Fruit fly (Drosophila melanogaster) whole organism, embryonic: Measurements from ENCODE around the gene mtsh.
A peak's percentile ranks its signal among the peaks of the same experiment; 100 is the strongest.

ENCODE experiments used
- Abd-B ChIP-seq: fragments of 200-800 bp; sonication (Bioruptor generic); optimal IDR thresholded peaks from 2 replicates; lab custom pipeline; 2018; ENCODE audit warnings: missing biosample characterization, mild to moderate bottlenecking, missing genetic modification characterization, moderate library complexity
- Adf1 ChIP-seq: fragments of 200-800 bp; sonication (Bioruptor generic); IDR thresholded peaks from 2 replicates; pipeline ENCODE4 v1.3.6; 2022; ENCODE audit warnings: missing biosample characterization, missing genetic modification characterization
- Atf-2 ChIP-seq: fragments of 200-800 bp; sonication (Bioruptor generic); optimal IDR thresholded peaks from 2 replicates; lab custom pipeline; 2016; ENCODE audit warnings: missing biosample characterization, missing genetic modification characterization
- CG1024 ChIP-seq: fragments of 200-800 bp; sonication (Bioruptor generic); IDR thresholded peaks from 2 replicates; pipeline ENCODE4 v1.3.6; 2022; ENCODE audit warnings: missing biosample characterization, missing genetic modification characterization
- CG10565 ChIP-seq: fragments of 200-800 bp; sonication (Bioruptor generic); optimal IDR thresholded peaks from 3 replicates; lab custom pipeline; 2016; ENCODE audit warnings: missing biosample characterization, mild to moderate bottlenecking, missing genetic modification characterization
- CG11696 ChIP-seq: fragments of 200-800 bp; sonication (Bioruptor generic); IDR thresholded peaks from 2 replicates; pipeline ENCODE4 v1.3.6; 2022; ENCODE audit warnings: missing biosample characterization, missing genetic modification characterization
- CG12071 ChIP-seq: fragments of 200-800 bp; sonication (Bioruptor generic); optimal IDR thresholded peaks from 3 replicates; lab custom pipeline; 2018; ENCODE audit warnings: missing biosample characterization, mild to moderate bottlenecking, missing genetic modification characterization
- CG12659 ChIP-seq: fragments of 200-800 bp; sonication (Bioruptor generic); optimal IDR thresholded peaks from 3 replicates; lab custom pipeline; 2017; ENCODE audit warnings: mild to moderate bottlenecking, missing biosample characterization, missing genetic modification reagents, missing genetic modification characterization
- CG12942 ChIP-seq: fragments of 200-800 bp; sonication (Bioruptor generic); optimal IDR thresholded peaks from 3 replicates; lab custom pipeline; 2016; ENCODE audit warnings: missing biosample characterization, missing genetic modification characterization
- CG1792 ChIP-seq: fragments of 200-800 bp; sonication (Bioruptor generic); optimal IDR thresholded peaks from 2 replicates; lab custom pipeline; 2016; ENCODE audit warnings: missing biosample characterization, missing genetic modification characterization
- CG18476 ChIP-seq: fragments of 200-800 bp; sonication (Bioruptor generic); optimal IDR thresholded peaks from 2 replicates; lab custom pipeline; 2016; ENCODE audit warnings: missing biosample characterization, mild to moderate bottlenecking, missing genetic modification characterization
- CG18764 ChIP-seq: fragments of 200-800 bp; sonication (Bioruptor generic); optimal IDR thresholded peaks from 3 replicates; lab custom pipeline; 2016; ENCODE audit warnings: missing biosample characterization, missing genetic modification characterization
- CG2678 ChIP-seq: fragments of 200-800 bp; sonication (Bioruptor generic); optimal IDR thresholded peaks from 3 replicates; lab custom pipeline; 2019; ENCODE audit warnings: missing biosample characterization, mild to moderate bottlenecking, missing genetic modification characterization, moderate library complexity
- CG30403 ChIP-seq: fragments of 200-800 bp; sonication (Bioruptor generic); optimal IDR thresholded peaks from 3 replicates; lab custom pipeline; 2016; ENCODE audit warnings: missing biosample characterization, missing genetic modification characterization
- CG31441 ChIP-seq: fragments of 200-800 bp; sonication (Bioruptor generic); IDR thresholded peaks from 2 replicates; pipeline ENCODE4 v1.3.6; 2022; ENCODE audit warnings: missing biosample characterization, missing genetic modification characterization
- CG32767 ChIP-seq: fragments of 200-800 bp; sonication (Bioruptor generic); IDR thresholded peaks from 2 replicates; pipeline ENCODE4 v1.3.6; 2022; ENCODE audit warnings: missing biosample characterization, missing genetic modification characterization
- CG3847 ChIP-seq: fragments of 200-800 bp; sonication (Bioruptor generic); IDR thresholded peaks from 2 replicates; pipeline ENCODE4 v1.3.6; 2022; ENCODE audit warnings: missing biosample characterization, missing genetic modification characterization
- CG4854 ChIP-seq: fragments of 200-800 bp; sonication (Bioruptor generic); optimal IDR thresholded peaks from 2 replicates; lab custom pipeline; 2016; ENCODE audit warnings: missing biosample characterization, missing genetic modification characterization, inconsistent platforms
- CG7928 ChIP-seq: fragments of 200-800 bp; sonication (Bioruptor generic); optimal IDR thresholded peaks from 2 replicates; lab custom pipeline; 2017; ENCODE audit warnings: missing biosample characterization, mild to moderate bottlenecking, missing genetic modification characterization
- CG8924 ChIP-seq: fragments of 200-800 bp; optimal IDR thresholded peaks from 3 replicates; lab custom pipeline; 2019; ENCODE audit warnings: missing biosample characterization, mild to moderate bottlenecking, missing genetic modification characterization, moderate library complexity
- CG9817 ChIP-seq: fragments of 200-800 bp; sonication (Bioruptor generic); optimal IDR thresholded peaks from 2 replicates; lab custom pipeline; 2018; ENCODE audit warnings: missing biosample characterization, mild to moderate bottlenecking, missing genetic modification characterization, moderate library complexity
- Dbx ChIP-seq: fragments of 200-800 bp; sonication (Bioruptor generic); IDR thresholded peaks from 3 replicates; pipeline ENCODE4 v1.3.6; 2022; ENCODE audit warnings: missing biosample characterization, missing genetic modification characterization
- Dll ChIP-seq: fragments of 200-800 bp; sonication (Bioruptor generic); IDR thresholded peaks from 4 replicates; pipeline ENCODE4 v1.3.6; 2022; ENCODE audit warnings: missing biosample characterization, missing genetic modification characterization; ENCODE audit not compliant: partially characterized antibody
- Dp ChIP-seq: fragments of 200-800 bp; sonication (Bioruptor generic); optimal IDR thresholded peaks from 2 replicates; lab custom pipeline; 2018; ENCODE audit warnings: missing biosample characterization, mild to moderate bottlenecking, missing genetic modification characterization, moderate library complexity
- H2.0 ChIP-seq: fragments of 200-800 bp; sonication (Bioruptor generic); IDR thresholded peaks from 2 replicates; pipeline ENCODE4 v1.3.6; 2022; ENCODE audit warnings: missing biosample characterization, missing genetic modification characterization
- HLH4C ChIP-seq: fragments of 200-800 bp; sonication (Bioruptor generic); IDR thresholded peaks from 3 replicates; pipeline ENCODE4 v1.3.6; 2022; ENCODE audit warnings: missing biosample characterization, missing genetic modification characterization; ENCODE audit not compliant: partially characterized antibody
- HLHmδ ChIP-seq: fragments of 200-800 bp; sonication (Bioruptor generic); optimal IDR thresholded peaks from 2 replicates; lab custom pipeline; 2018; ENCODE audit warnings: missing biosample characterization, mild to moderate bottlenecking, missing genetic modification characterization, moderate library complexity
- Hand ChIP-seq: fragments of 200-800 bp; sonication (Bioruptor generic); optimal IDR thresholded peaks from 2 replicates; lab custom pipeline; 2017; ENCODE audit warnings: mild to moderate bottlenecking, missing biosample characterization, missing genetic modification reagents, missing genetic modification characterization
- Mes4 ChIP-seq: fragments of 200-800 bp; sonication (Bioruptor generic); optimal IDR thresholded peaks from 2 replicates; lab custom pipeline; 2016; ENCODE audit warnings: missing biosample characterization, missing genetic modification characterization
- Mrtf ChIP-seq: fragments of 200-800 bp; sonication (Bioruptor generic); IDR thresholded peaks from 3 replicates; pipeline ENCODE4 v1.3.6; 2022; ENCODE audit warnings: missing biosample characterization, missing genetic modification characterization
- Myb ChIP-seq: fragments of 200-800 bp; sonication (Bioruptor generic); optimal IDR thresholded peaks from 2 replicates; lab custom pipeline; 2016; ENCODE audit warnings: missing biosample characterization, missing genetic modification characterization
- NFAT ChIP-seq: fragments of 200-800 bp; sonication (Bioruptor generic); IDR thresholded peaks from 2 replicates; pipeline ENCODE4 v1.3.6; 2022; ENCODE audit warnings: missing biosample characterization, missing genetic modification characterization
- Pdp1 ChIP-seq, 2 experiments: fragments of 200-800 bp; sonication (Bioruptor generic); optimal IDR thresholded peaks; 3 replicates each; lab custom pipeline; 2016; ENCODE audit warnings: missing biosample characterization in 2 of 2, missing genetic modification characterization in 2 of 2, mild to moderate bottlenecking in 1 of 2, moderate library complexity in 1 of 2
- Ptx1 ChIP-seq: fragments of 200-800 bp; sonication (Bioruptor generic); IDR thresholded peaks from 2 replicates; pipeline ENCODE4 v1.3.6; 2022; ENCODE audit warnings: missing biosample characterization, missing genetic modification characterization
- Scr ChIP-seq: fragments of 200-800 bp; sonication (Bioruptor generic); IDR thresholded peaks from 2 replicates; pipeline ENCODE4 v1.3.6; 2022; ENCODE audit warnings: missing biosample characterization, missing genetic modification characterization; ENCODE audit not compliant: partially characterized antibody
- Side ChIP-seq: fragments of 200-800 bp; sonication (Bioruptor generic); optimal IDR thresholded peaks from 2 replicates; lab custom pipeline; 2016; ENCODE audit warnings: missing biosample characterization, missing genetic modification characterization
- Six4 ChIP-seq: fragments of 200-800 bp; sonication (Bioruptor generic); optimal IDR thresholded peaks from 2 replicates; lab custom pipeline; 2016; ENCODE audit warnings: missing biosample characterization, missing genetic modification characterization
- Stat92E ChIP-seq, 3 experiments: fragments of >200 bp in 2 of 3; fragments of 200-800 bp in 1 of 3; sonication (Bioruptor generic) in 1 of 3; optimal IDR thresholded peaks; 2 replicates each; lab custom pipeline; 2017 to 2019; ENCODE audit warnings: missing biosample characterization in 3 of 3, missing genetic modification characterization in 3 of 3, mild to moderate bottlenecking in 1 of 3, moderate library complexity in 1 of 3
- al ChIP-seq: fragments of 200-800 bp; sonication (Bioruptor generic); IDR thresholded peaks from 2 replicates; pipeline ENCODE4 v1.3.6; 2022; ENCODE audit warnings: missing biosample characterization, missing genetic modification characterization
- cg ChIP-seq: fragments of 200-800 bp; sonication (Bioruptor generic); optimal IDR thresholded peaks from 3 replicates; lab custom pipeline; 2019; ENCODE audit warnings: missing biosample characterization, mild to moderate bottlenecking, missing genetic modification characterization, moderate library complexity
- corto ChIP-seq: fragments of 200-800 bp; sonication (Bioruptor generic); optimal IDR thresholded peaks from 2 replicates; lab custom pipeline; 2016; ENCODE audit warnings: missing biosample characterization, mild to moderate bottlenecking, missing genetic modification characterization, moderate library complexity
- gt ChIP-seq: fragments of 200-800 bp; sonication (Bioruptor generic); IDR thresholded peaks from 2 replicates; pipeline ENCODE4 v1.3.6; 2022; ENCODE audit warnings: missing biosample characterization, missing genetic modification characterization
- hb ChIP-seq: fragments of 200-800 bp; sonication (Bioruptor generic); IDR thresholded peaks from 3 replicates; pipeline ENCODE4 v1.3.6; 2022; ENCODE audit warnings: missing biosample characterization, missing genetic modification characterization; ENCODE audit not compliant: partially characterized antibody
- jigr1 ChIP-seq: fragments of 200-800 bp; sonication (Bioruptor generic); IDR thresholded peaks from 3 replicates; pipeline ENCODE4 v1.3.6; 2022; ENCODE audit warnings: missing biosample characterization, missing genetic modification characterization
- ro ChIP-seq: fragments of 200-800 bp; sonication (Bioruptor generic); IDR thresholded peaks from 2 replicates; pipeline ENCODE4 v1.3.6; 2022; ENCODE audit warnings: missing biosample characterization, missing genetic modification characterization
- salm ChIP-seq: fragments of 200-800 bp; sonication (Bioruptor generic); optimal IDR thresholded peaks from 2 replicates; lab custom pipeline; 2018; ENCODE audit warnings: missing biosample characterization, mild to moderate bottlenecking, missing genetic modification characterization
- schlank ChIP-seq: fragments of 200-800 bp; sonication (Bioruptor generic); optimal IDR thresholded peaks from 2 replicates; lab custom pipeline; 2018; ENCODE audit warnings: missing biosample characterization, mild to moderate bottlenecking, missing genetic modification characterization
- sens ChIP-seq: fragments of 200-800 bp; sonication (Bioruptor generic); peaks from one replicate; lab custom pipeline; 2016; ENCODE audit warnings: missing biosample characterization, missing genetic modification characterization
- trem ChIP-seq: fragments of 200-800 bp; optimal IDR thresholded peaks from 3 replicates; lab custom pipeline; 2019; ENCODE audit warnings: missing biosample characterization, mild to moderate bottlenecking, missing genetic modification characterization, moderate library complexity
- ttk ChIP-seq: fragments of 200-800 bp; sonication (Bioruptor generic); IDR thresholded peaks from 2 replicates; pipeline ENCODE4 v2.1.2; 2022; ENCODE audit warnings: missing biosample characterization, missing genetic modification characterization

mtsh gene

DNA sequence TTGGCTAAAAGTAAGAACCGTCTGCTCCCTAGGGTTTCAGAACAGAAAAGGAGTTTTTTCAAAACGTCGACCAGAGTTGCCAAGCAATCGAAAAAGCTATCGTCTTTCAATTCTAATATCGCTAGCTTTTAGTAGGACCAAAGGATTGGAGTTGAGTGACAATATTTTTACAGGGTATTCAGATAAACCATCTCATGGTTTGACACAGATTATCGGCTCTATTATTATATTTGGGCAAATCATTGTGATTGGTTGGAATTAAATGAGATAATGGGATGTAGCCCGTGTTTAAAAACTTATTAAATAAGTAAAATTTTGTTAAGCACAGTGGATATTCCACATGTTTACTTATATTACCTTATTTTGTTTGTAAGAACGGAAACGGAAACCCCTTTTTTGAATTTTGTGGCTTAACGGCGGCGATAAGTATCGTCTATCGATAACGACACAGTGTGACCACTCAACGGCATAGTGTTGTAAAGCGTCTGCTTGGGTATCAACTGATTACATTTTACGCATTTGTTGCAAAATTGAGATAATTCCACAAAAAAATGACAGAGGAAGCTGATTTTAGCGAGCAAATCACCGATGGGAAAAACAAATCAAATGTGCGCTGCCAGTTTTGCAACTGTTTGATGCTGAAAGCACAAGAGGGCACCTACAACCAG is at the start of gene mtsh, which contains the start of gene strat (continued):
- TF ChIP-seq Abd-B (no peak), Mes4 (GFP tag; lab: Kevin White, UChicago) (peak; percentile 6), HLH4C (peak; percentile 74), CG12942 (GFP tag; lab: Kevin White, UChicago) (no peak), CG2678 (tag; lab: Kevin White, UChicago) (no peak), CG1024 (no peak), HLHmδ (GFP tag; lab: Kevin White, UChicago) (peak; percentile 48), ro (GFP tag; lab: Robert Waterston, UW) (no peak), Atf-2 (GFP tag; lab: Kevin White, UChicago) (peak; percentile 52), sens (peak; percentile 91), Stat92E (GFP tag; optimal IDR thresholded peaks at IDR 0.05; lab: Kevin White, UChicago) (no peak), Dll (peak; percentile 64; the same call in 2 of the 4 replicates), CG31441 (GFP tag; lab: Robert Waterston, UW) (no peak; the same call in none of the 2 replicates), Pdp1 (GFP tag; optimal IDR thresholded peaks at IDR 0.05; lab: Kevin White, UChicago) (peak in 1 of 2 experiments; percentile 8), Ptx1 (GFP tag; lab: Robert Waterston, UW) (no peak; the same call in 1 of the 2 replicates), jigr1 (GFP tag; lab: Robert Waterston, UW) (no peak), cg (GFP tag; lab: Kevin White, UChicago) (no peak), CG8924 (tag; lab: Kevin White, UChicago) (peak; percentile 16), Hand (GFP tag; lab: Kevin White, UChicago) (no peak), NFAT (GFP tag; lab: Robert Waterston, UW) (peak; percentile 49; the same call in 1 of the 2 replicates), Side (GFP tag; lab: Kevin White, UChicago) (peak; percentile 72), CG18476 (GFP tag; lab: Kevin White, UChicago) (no peak), al (GFP tag; lab: Robert Waterston, UW) (no peak), CG3847 (GFP tag; lab: Robert Waterston, UW) (peak; percentile 60; the same call in 1 of the 2 replicates), ttk (GFP tag; lab: Robert Waterston, UW) (no peak), H2.0 (GFP tag; lab: Robert Waterston, UW) (no peak; the same call in 1 of the 2 replicates), CG18764 (GFP tag; lab: Kevin White, UChicago) (peak; percentile 62), CG9817 (peak; percentile 30), CG12659 (GFP tag; lab: Kevin White, UChicago) (peak; percentile 55), hb (no peak), schlank (peak; percentile 38), corto (GFP tag; lab: Kevin White, UChicago) (no peak), trem (tag; lab: Kevin White, UChicago) (peak; percentile 65), Dp (GFP tag; lab: Kevin White, UChicago) (peak; percentile 85), CG7928 (no peak), CG10565 (GFP tag; lab: Kevin White, UChicago) (no peak), CG11696 (GFP tag; lab: Robert Waterston, UW) (0 out of 2 replicates have a peak, but pooled peaks have one; percentile 37), Adf1 (GFP tag; lab: Robert Waterston, UW) (no peak), CG32767 (GFP tag; lab: Robert Waterston, UW) (no peak), Myb (GFP tag; lab: Kevin White, UChicago) (peak; percentile 74), CG4854 (GFP tag; lab: Kevin White, UChicago) (peak; percentile 63), Six4 (GFP tag; lab: Kevin White, UChicago) (peak; percentile 59), gt (no peak), Dbx (GFP tag; lab: Robert Waterston, UW) (no peak), CG1792 (GFP tag; lab: Kevin White, UChicago) (peak; percentile 51), CG12071 (GFP tag; lab: Kevin White, UChicago) (peak; percentile 71), Mrtf (GFP tag; lab: Robert Waterston, UW) (no peak), salm (tag; lab: Kevin White, UChicago) (no peak), Scr (GFP tag; lab: Robert Waterston, UW) (peak; percentile 62), CG30403 (GFP tag; lab: Kevin White, UChicago) (peak; percentile 41)
